Worm (Caenorhabditis elegans) whole organism, L3 larva: ENCODE measurements around the gene clec-118.

Experiments used
- R02D3.7 ChIP-seq: fragments of 150-350 bp; optimal IDR thresholded peaks from 2 replicates; lab custom pipeline; 2014; ENCODE audit warnings: missing biosample characterization, missing genetic modification characterization
- ZK546.5 ChIP-seq: sonication (generic microtip); optimal IDR thresholded peaks from 2 replicates; lab custom pipeline; 2017; ENCODE audit warnings: missing biosample characterization, missing genetic modification characterization
- aly-2 ChIP-seq: fragments of 150-350 bp; optimal IDR thresholded peaks from 2 replicates; lab custom pipeline; 2014; ENCODE audit warnings: missing biosample characterization, missing genetic modification characterization
- ceh-82 ChIP-seq: fragments of 150-350 bp; optimal IDR thresholded peaks from 2 replicates; lab custom pipeline; 2014; ENCODE audit warnings: missing biosample characterization, missing genetic modification characterization
- ceh-9 ChIP-seq: sonication (generic microtip); optimal IDR thresholded peaks from 2 replicates; lab custom pipeline; 2018; ENCODE audit warnings: missing biosample characterization, missing genetic modification characterization
- daf-12 ChIP-seq: fragments of 150-350 bp; optimal IDR thresholded peaks from 2 replicates; lab custom pipeline; 2014; ENCODE audit warnings: missing biosample characterization, missing genetic modification reagents, missing genetic modification characterization
- egl-27 ChIP-seq: sonication (generic microtip); optimal IDR thresholded peaks from 4 replicates; lab custom pipeline; 2017; ENCODE audit warnings: missing biosample characterization, missing genetic modification reagents, missing genetic modification characterization
- egl-5 ChIP-seq: fragments of 150-350 bp; optimal IDR thresholded peaks from 2 replicates; lab custom pipeline; 2017; ENCODE audit warnings: missing biosample characterization, missing genetic modification reagents, missing genetic modification characterization, inconsistent platforms
- elt-1 ChIP-seq: fragments of 150-350 bp; optimal IDR thresholded peaks from 2 replicates; lab custom pipeline; 2014; ENCODE audit warnings: missing biosample characterization, missing genetic modification characterization
- elt-2 ChIP-seq: sonication (generic microtip); optimal IDR thresholded peaks from 2 replicates; lab custom pipeline; 2016; ENCODE audit warnings: missing genetic modification reagents, mild to moderate bottlenecking, missing genetic modification characterization, missing compliant biosample characterization
- elt-3 ChIP-seq, 3 experiments: fragments of 150-350 bp in 1 of 3; sonication (generic microtip) in 2 of 3; optimal IDR thresholded peaks; 2 replicates in 2 of 3; 4 replicates in 1 of 3; lab custom pipeline; 2014 to 2017; ENCODE audit warnings: missing biosample characterization in 3 of 3, missing genetic modification characterization in 3 of 3
- eor-1 ChIP-seq, 2 experiments: fragments of 150-350 bp; optimal IDR thresholded peaks; 2 replicates each; lab custom pipeline; 2014 to 2018; ENCODE audit warnings: missing biosample characterization in 2 of 2, missing genetic modification characterization in 2 of 2
- fkh-10 ChIP-seq: sonication (generic microtip); optimal IDR thresholded peaks from 2 replicates; lab custom pipeline; 2017; ENCODE audit warnings: missing biosample characterization, missing genetic modification reagents, missing genetic modification characterization
- fkh-2 ChIP-seq: fragments of 150-350 bp; optimal IDR thresholded peaks from 2 replicates; lab custom pipeline; 2014; ENCODE audit warnings: missing biosample characterization, missing genetic modification reagents, missing genetic modification characterization
- fos-1 ChIP-seq: fragments of 150-350 bp; optimal IDR thresholded peaks from 2 replicates; lab custom pipeline; 2014; ENCODE audit warnings: missing biosample characterization, missing genetic modification characterization
- hmg-11 ChIP-seq: sonication (generic microtip); optimal IDR thresholded peaks from 2 replicates; lab custom pipeline; 2016; ENCODE audit warnings: missing genetic modification characterization, missing compliant biosample characterization
- jun-1 ChIP-seq: fragments of 150-350 bp; optimal IDR thresholded peaks from 2 replicates; lab custom pipeline; 2014; ENCODE audit warnings: missing biosample characterization, missing genetic modification reagents, missing genetic modification characterization
- lin-15B ChIP-seq: fragments of 150-350 bp; optimal IDR thresholded peaks from 2 replicates; lab custom pipeline; 2014; ENCODE audit warnings: missing biosample characterization, missing genetic modification characterization
- lin-39 ChIP-seq: fragments of 150-350 bp; optimal IDR thresholded peaks from 2 replicates; lab custom pipeline; 2018; ENCODE audit warnings: missing biosample characterization, missing genetic modification reagents, missing genetic modification characterization
- lsy-12 ChIP-seq: sonication (generic microtip); optimal IDR thresholded peaks from 2 replicates; lab custom pipeline; 2016; ENCODE audit warnings: mild to moderate bottlenecking, missing genetic modification characterization, missing compliant biosample characterization
- mdl-1 ChIP-seq: fragments of 150-350 bp; optimal IDR thresholded peaks from 2 replicates; lab custom pipeline; 2014; ENCODE audit warnings: missing biosample characterization, missing genetic modification characterization
- mml-1 ChIP-seq: fragments of 150-350 bp; sonication (generic microtip); optimal IDR thresholded peaks from 3 replicates; lab custom pipeline; 2014; ENCODE audit warnings: missing biosample characterization, missing genetic modification characterization
- nfya-1 ChIP-seq: sonication (generic microtip); optimal IDR thresholded peaks from 2 replicates; lab custom pipeline; 2017; ENCODE audit warnings: missing genetic modification characterization, mild to moderate bottlenecking, missing compliant biosample characterization, antibody characterized with exemption, moderate library complexity; ENCODE audit not compliant: insufficient read depth
- nhr-11 ChIP-seq: fragments of 150-350 bp; optimal IDR thresholded peaks from 2 replicates; lab custom pipeline; 2014; ENCODE audit warnings: missing biosample characterization, missing genetic modification characterization
- nhr-23 ChIP-seq: fragments of 150-350 bp; optimal IDR thresholded peaks from 2 replicates; lab custom pipeline; 2014; ENCODE audit warnings: missing biosample characterization, missing genetic modification reagents, missing genetic modification characterization
- nhr-237 ChIP-seq: fragments of 150-350 bp; optimal IDR thresholded peaks from 2 replicates; lab custom pipeline; 2014; ENCODE audit warnings: missing biosample characterization, missing genetic modification characterization
- nhr-25 ChIP-seq: sonication (generic microtip); optimal IDR thresholded peaks from 2 replicates; lab custom pipeline; 2017; ENCODE audit warnings: missing biosample characterization, missing genetic modification characterization
- nhr-28 ChIP-seq: fragments of 150-350 bp; optimal IDR thresholded peaks from 2 replicates; lab custom pipeline; 2014; ENCODE audit warnings: missing biosample characterization, missing genetic modification characterization
- nhr-43 ChIP-seq: sonication (generic microtip); optimal IDR thresholded peaks from 2 replicates; lab custom pipeline; 2016; ENCODE audit warnings: mild to moderate bottlenecking, missing genetic modification characterization, missing compliant biosample characterization; ENCODE audit not compliant: poor library complexity, severe bottlenecking
- nhr-67 ChIP-seq: fragments of 150-350 bp; optimal IDR thresholded peaks from 2 replicates; lab custom pipeline; 2014; ENCODE audit warnings: missing biosample characterization, missing genetic modification characterization
- nhr-76 ChIP-seq: fragments of 150-350 bp; sonication (generic microtip); optimal IDR thresholded peaks from 5 replicates; lab custom pipeline; 2014; ENCODE audit warnings: missing biosample characterization, missing genetic modification characterization
- nhr-77 ChIP-seq: fragments of 150-350 bp; optimal IDR thresholded peaks from 2 replicates; lab custom pipeline; 2014; ENCODE audit warnings: missing biosample characterization, missing genetic modification characterization
- pha-4 ChIP-seq: fragments of 150-350 bp; optimal IDR thresholded peaks from 2 replicates; lab custom pipeline; 2014; ENCODE audit warnings: missing biosample characterization, missing genetic modification reagents, missing genetic modification characterization
- pqm-1 ChIP-seq: fragments of 150-350 bp; optimal IDR thresholded peaks from 2 replicates; lab custom pipeline; 2017; ENCODE audit warnings: missing biosample characterization, missing genetic modification characterization, inconsistent platforms
- sea-2 ChIP-seq: fragments of 150-350 bp; sonication (generic microtip); optimal IDR thresholded peaks from 4 replicates; lab custom pipeline; 2014; ENCODE audit warnings: missing biosample characterization, missing genetic modification reagents, missing genetic modification characterization
- snpc-4 ChIP-seq: fragments of 150-350 bp; optimal IDR thresholded peaks from 2 replicates; lab custom pipeline; 2014; ENCODE audit warnings: missing biosample characterization, missing genetic modification characterization
- tbx-2 ChIP-seq: sonication (generic microtip); optimal IDR thresholded peaks from 2 replicates; lab custom pipeline; 2016; ENCODE audit warnings: mild to moderate bottlenecking, missing genetic modification characterization, missing compliant biosample characterization
- unc-39 ChIP-seq: sonication (generic microtip); optimal IDR thresholded peaks from 4 replicates; lab custom pipeline; 2017; ENCODE audit warnings: missing biosample characterization, missing genetic modification characterization
- unc-62 ChIP-seq: fragments of 150-350 bp; sonication (generic microtip); optimal IDR thresholded peaks from 4 replicates; lab custom pipeline; 2014; ENCODE audit warnings: missing biosample characterization, missing genetic modification reagents, missing genetic modification characterization
- zag-1 ChIP-seq: fragments of 150-350 bp; optimal IDR thresholded peaks from 2 replicates; lab custom pipeline; 2014; ENCODE audit warnings: missing biosample characterization, missing genetic modification characterization
- ztf-4 ChIP-seq: fragments of 150-350 bp; optimal IDR thresholded peaks from 2 replicates; lab custom pipeline; 2014; ENCODE audit warnings: missing biosample characterization, missing genetic modification characterization

Gene clec-118

DNA sequence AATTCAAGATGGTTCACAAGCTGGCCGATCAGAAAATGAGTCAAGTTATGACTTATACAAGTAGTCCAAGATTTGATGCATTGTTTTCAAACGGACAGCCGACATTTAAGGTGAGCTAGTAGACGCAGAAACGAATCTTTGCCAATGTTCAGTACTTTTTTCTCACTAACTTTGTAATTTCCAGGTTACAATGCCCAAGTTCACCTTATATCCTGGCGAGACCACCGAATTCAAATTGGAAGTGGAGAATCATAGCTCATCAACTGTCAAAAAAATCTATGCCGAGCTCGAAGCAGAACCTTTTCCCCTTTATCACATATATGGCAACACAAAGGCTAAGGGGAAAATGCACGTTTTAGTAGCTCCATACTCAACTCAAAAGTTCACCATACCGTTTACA is 15.7 kb upstream of the clec-118 start:
- TF ChIP-seq lsy-12 (tag; lab: Kevin White, UChicago) (no peak), R02D3.7 (tag; lab: Kevin White, UChicago) (no peak), ceh-82 (tag; lab: Kevin White, UChicago) (no peak), elt-3 (tag; optimal IDR thresholded peaks at IDR 0.05; lab: Kevin White, UChicago) (no peak), mml-1 (tag; lab: Kevin White, UChicago) (no peak), nhr-23 (no peak)

DNA sequence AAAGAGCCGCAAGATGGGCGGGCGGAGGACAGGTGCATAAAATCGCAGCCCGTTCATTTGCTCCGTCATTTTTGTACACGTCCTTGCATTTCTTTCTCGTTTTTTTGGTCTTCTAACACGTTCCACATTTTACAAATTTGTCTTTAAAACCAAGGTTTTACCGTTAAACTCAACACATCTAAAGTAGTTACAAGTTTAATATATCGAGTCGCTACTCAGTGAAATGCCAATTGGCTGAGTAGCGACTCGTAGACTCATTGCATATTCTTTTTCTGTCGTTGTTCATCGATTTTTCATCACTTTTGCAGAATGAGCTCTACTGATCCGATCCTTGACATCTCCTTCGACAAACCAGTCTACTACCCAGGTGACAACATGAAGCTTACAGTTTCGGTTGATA is 14.9 kb upstream of the clec-118 start, which contains the start of gene arrd-1:
Gene arrd-1, plus strand, starts transcription at position 301 of the 400 bp plus-strand sequence.
- TF ChIP-seq ceh-82 (tag; lab: Kevin White, UChicago) (no peak), nhr-43 (tag; lab: Kevin White, UChicago) (no peak), daf-12 (no peak), unc-62 (no peak), lin-39 (tag; lab: Kevin White, UChicago) (no peak), pqm-1 (tag; lab: Kevin White, UChicago) (no peak), nhr-67 (tag; lab: Kevin White, UChicago) (no peak), zag-1 (no peak), ztf-4 (tag; lab: Kevin White, UChicago) (no peak)

DNA sequence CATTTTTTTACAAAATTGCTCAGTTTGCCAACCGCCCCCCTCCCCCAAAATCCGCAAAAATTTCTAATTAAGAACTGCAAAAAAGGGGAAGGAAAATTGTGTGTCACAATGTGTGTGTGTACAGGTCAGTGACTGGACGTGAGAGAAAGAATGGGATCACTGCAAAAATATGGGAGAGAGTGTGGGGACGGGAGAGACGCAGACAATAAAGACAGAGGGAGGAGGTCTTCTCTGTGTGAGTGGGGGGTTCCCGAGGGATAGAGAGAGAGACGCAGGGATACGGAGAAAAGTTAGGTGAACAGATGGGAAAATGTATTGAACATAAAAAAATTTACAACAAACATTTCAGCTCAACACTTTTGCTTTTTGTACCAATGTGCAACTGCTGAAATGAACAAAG is 13.7 kb upstream of the clec-118 start:
- no peak for TF ChIP-seq sea-2 (GFP tag; lab: Kevin White, UChicago)
- peak; percentile 72 for TF ChIP-seq nhr-23
- TF ChIP-seq unc-39 (tag; lab: Kevin White, UChicago) = no peak
- TF ChIP-seq hmg-11 (tag; lab: Kevin White, UChicago) = peak; percentile 86
- TF ChIP-seq egl-27 (tag; lab: Kevin White, UChicago) = no peak
- TF ChIP-seq pha-4 (tag; lab: Kevin White, UChicago) = peak; percentile 65
- TF ChIP-seq fkh-10 = no peak
- TF ChIP-seq eor-1 (tag; optimal IDR thresholded peaks at IDR 0.05; lab: Kevin White, UChicago) = no peak
- peak; percentile 41 for TF ChIP-seq lin-39 (tag; lab: Kevin White, UChicago)
- peak; percentile 48 for TF ChIP-seq nhr-25
- peak; percentile 33 for TF ChIP-seq nfya-1 (tag; lab: Kevin White, UChicago)
- no peak for TF ChIP-seq unc-62
- TF ChIP-seq jun-1 (tag; lab: Kevin White, UChicago) = peak; percentile 8

DNA sequence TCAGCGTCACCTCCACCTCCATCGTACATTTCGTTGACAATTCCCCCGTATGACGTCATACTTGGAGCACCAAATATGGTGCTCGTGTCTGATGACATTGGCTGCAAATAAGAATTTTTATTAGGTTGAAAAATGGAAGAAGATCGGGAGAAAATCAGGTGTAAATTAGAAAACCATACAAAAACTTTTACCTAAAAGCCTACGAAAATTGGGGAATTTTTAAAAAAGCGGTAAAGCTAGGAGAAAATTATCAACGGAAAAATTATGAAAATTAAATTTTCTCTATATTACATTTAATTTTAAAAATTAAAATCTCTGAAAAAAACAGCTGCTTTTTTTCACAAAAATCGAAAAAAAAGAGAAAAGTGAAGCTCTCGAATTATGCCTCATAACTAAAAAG is 12.2 kb upstream of the clec-118 start, which contains the start of gene T04B8.5:
Gene T04B8.5, minus strand, starts transcription at position 101 of the 400 bp plus-strand sequence.
- TF ChIP-seq zag-1 = no peak
- TF ChIP-seq pha-4 (tag; lab: Kevin White, UChicago) = no peak
- TF ChIP-seq unc-39 (tag; lab: Kevin White, UChicago) = no peak
- no peak for TF ChIP-seq nhr-77
- TF ChIP-seq nhr-25 = no peak
- TF ChIP-seq aly-2 (tag; lab: Kevin White, UChicago) = no peak

DNA sequence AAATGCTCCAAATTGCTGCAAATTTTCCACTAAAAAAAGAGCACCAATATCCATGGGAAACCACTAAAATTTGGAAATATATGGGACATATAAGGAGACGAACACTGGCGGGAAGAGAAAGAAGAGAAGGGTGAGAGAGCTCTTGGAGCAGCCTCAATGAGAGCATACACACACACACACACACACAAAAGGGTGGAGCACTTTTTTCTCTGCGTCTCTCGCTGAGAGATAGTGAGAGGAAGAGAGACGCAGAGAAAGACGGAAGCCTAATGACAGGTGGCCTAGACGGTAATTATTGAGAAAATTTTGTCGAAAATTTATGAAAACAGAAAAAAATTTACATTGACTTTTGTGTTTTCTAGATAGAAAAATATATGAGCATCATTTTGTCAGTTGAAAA is 10.2 kb upstream of the clec-118 start:
- TF ChIP-seq nhr-237 (no peak), ceh-82 (tag; lab: Kevin White, UChicago) (no peak), nfya-1 (tag; lab: Kevin White, UChicago) (no peak), nhr-25 (no peak), nhr-43 (tag; lab: Kevin White, UChicago) (no peak), lin-15B (tag; lab: Kevin White, UChicago) (no peak), lin-39 (tag; lab: Kevin White, UChicago) (peak; percentile 50), R02D3.7 (tag; lab: Kevin White, UChicago) (no peak), zag-1 (no peak), fkh-2 (tag; lab: Kevin White, UChicago) (no peak), daf-12 (no peak), egl-5 (tag; lab: Kevin White, UChicago) (no peak), nhr-11 (tag; lab: Kevin White, UChicago) (no peak), nhr-77 (no peak), fos-1 (tag; lab: Kevin White, UChicago) (no peak), tbx-2 (tag; lab: Kevin White, UChicago) (no peak), pha-4 (tag; lab: Kevin White, UChicago) (peak; percentile 60), nhr-23 (no peak), elt-1 (no peak), unc-62 (no peak), lsy-12 (tag; lab: Kevin White, UChicago) (no peak), nhr-28 (tag; lab: Kevin White, UChicago) (no peak), unc-39 (tag; lab: Kevin White, UChicago) (no peak), nhr-76 (tag; lab: Kevin White, UChicago) (no peak), mdl-1 (tag; lab: Kevin White, UChicago) (no peak), hmg-11 (tag; lab: Kevin White, UChicago) (peak; percentile 50), ZK546.5 (no peak), ceh-9 (no peak), elt-3 (tag; optimal IDR thresholded peaks at IDR 0.05; lab: Kevin White, UChicago) (no peak), snpc-4 (tag; lab: Kevin White, UChicago) (no peak), fkh-10 (no peak), elt-2 (tag; lab: Kevin White, UChicago) (peak; percentile 28), ztf-4 (tag; lab: Kevin White, UChicago) (no peak)
